Fruit fly (Drosophila melanogaster): Measurements from ENCODE around the gene Atg101.
A peak's percentile ranks its signal among the peaks of the same experiment; 100 is the strongest.

The Atg101 gene

dm6 chrX:18783417-18784123 is 7.9 kb upstream of the Atg101 start, which contains the start of gene CG18259:
TSS of gene CG18259 (minus strand) at chrX:18783494.
- TF ChIP-seq CG4496 (GFP tag; IDR thresholded peaks at IDR 0.05) (peak; percentile 24; the same call in 1 of the 3 replicates), CG12605 (GFP tag; IDR thresholded peaks at IDR 0.05) (no peak)

- TF ChIP-seq CG13204 (GFP tag; optimal IDR thresholded peaks at IDR 0.05) (no peak), CG15710 (tag; optimal IDR thresholded peaks at IDR 0.05) (no peak), Ets98B (GFP tag; IDR thresholded peaks at IDR 0.05) (no peak), CG9948 (tag; optimal IDR thresholded peaks at IDR 0.05) (no peak), Snoo (tag; optimal IDR thresholded peaks at IDR 0.05) (no peak), CG8159 (tag; optimal IDR thresholded peaks at IDR 0.05) (peak; percentile 12), CG4496 (GFP tag; IDR thresholded peaks at IDR 0.05) (no peak)
Observed at dm6 chrX:18788143-18788745, 3.2 kb upstream of the Atg101 start, which contains the start of the genes CG6961 and S6KL. TSS of gene CG6961 (minus strand) at chrX:18788210. TSS of gene S6KL (plus strand) at chrX:18788464.

dm6 chrX:18789353-18790210 is 1.9 kb upstream of the Atg101 start:
- TF ChIP-seq CG17806 (tag; optimal IDR thresholded peaks at IDR 0.05) (peak; percentile 19), CG15710 (tag; optimal IDR thresholded peaks at IDR 0.05) (peak; percentile 21), rn (GFP tag; IDR thresholded peaks at IDR 0.05) (no peak), Pif1A (GFP tag; optimal IDR thresholded peaks at IDR 0.05) (peak; percentile 70), Ets98B (GFP tag; IDR thresholded peaks at IDR 0.05) (no peak), D1 (tag; optimal IDR thresholded peaks at IDR 0.05) (no peak), CG8301 (tag; optimal IDR thresholded peaks at IDR 0.05) (peak; percentile 68), CG4496 (GFP tag; IDR thresholded peaks at IDR 0.05) (no peak; the same call in 2 of the 3 replicates), CG14655 (GFP tag; optimal IDR thresholded peaks at IDR 0.05) (peak; percentile 78), CG32121 (GFP tag; IDR thresholded peaks at IDR 0.05) (peak; percentile 33; the same call in 1 of the 2 replicates), CG34367 (tag; optimal IDR thresholded peaks at IDR 0.05) (peak; percentile 20), CG10348 (GFP tag; IDR thresholded peaks at IDR 0.05) (no peak), gl (tag; optimal IDR thresholded peaks at IDR 0.05) (no peak), Pif1B (GFP tag; optimal IDR thresholded peaks at IDR 0.05) (peak; percentile 60), CG13204 (GFP tag; optimal IDR thresholded peaks at IDR 0.05) (no peak), CG8159 (tag; optimal IDR thresholded peaks at IDR 0.05) (peak; percentile 57), Snoo (tag; optimal IDR thresholded peaks at IDR 0.05) (peak; percentile 13), CG9948 (tag; optimal IDR thresholded peaks at IDR 0.05) (peak; percentile 34), fd96Ca (GFP tag; IDR thresholded peaks at IDR 0.05) (no peak), CG12605 (GFP tag; IDR thresholded peaks at IDR 0.05) (no peak), EcR (GFP tag; optimal IDR thresholded peaks at IDR 0.05) (no peak)

- TF ChIP-seq CG4496 (GFP tag; IDR thresholded peaks at IDR 0.05) (0 out of 3 replicates have a peak, but pooled peaks have one; percentile 24), CG13204 (GFP tag; optimal IDR thresholded peaks at IDR 0.05) (peak; percentile 66), Snoo (tag; optimal IDR thresholded peaks at IDR 0.05) (no peak), Pif1A (GFP tag; optimal IDR thresholded peaks at IDR 0.05) (no peak), CG34367 (tag; optimal IDR thresholded peaks at IDR 0.05) (no peak)
Observed at dm6 chrX:18797567-18797966, 6.1 kb downstream of the Atg101 start, which contains the start of gene bnb. TSS of gene bnb (minus strand) at chrX:18797687.

- TF ChIP-seq Ets98B (GFP tag; IDR thresholded peaks at IDR 0.05): no peak
- TF ChIP-seq CG8301 (tag; optimal IDR thresholded peaks at IDR 0.05): no peak
- TF ChIP-seq Snoo (tag; optimal IDR thresholded peaks at IDR 0.05): no peak
- no peak for TF ChIP-seq CG8159 (tag; optimal IDR thresholded peaks at IDR 0.05)
- no peak for TF ChIP-seq fd96Ca (GFP tag; IDR thresholded peaks at IDR 0.05)
Observed at dm6 chrX:18799307-18799855, 7.9 kb downstream of the Atg101 start.

dm6 chrX:18800167-18800566 is 8.7 kb downstream of the Atg101 start:
- TF ChIP-seq CG14655 (GFP tag; optimal IDR thresholded peaks at IDR 0.05) (peak; percentile 85), CG34367 (tag; optimal IDR thresholded peaks at IDR 0.05) (peak; percentile 65), EcR (GFP tag; optimal IDR thresholded peaks at IDR 0.05) (no peak), CG8159 (tag; optimal IDR thresholded peaks at IDR 0.05) (peak; percentile 59), CG15710 (tag; optimal IDR thresholded peaks at IDR 0.05) (peak; percentile 52), D1 (tag; optimal IDR thresholded peaks at IDR 0.05) (no peak), gl (tag; optimal IDR thresholded peaks at IDR 0.05) (peak; percentile 14), Pif1A (GFP tag; optimal IDR thresholded peaks at IDR 0.05) (peak; percentile 57), CG9948 (tag; optimal IDR thresholded peaks at IDR 0.05) (peak; percentile 81), CG17806 (tag; optimal IDR thresholded peaks at IDR 0.05) (peak; percentile 68), Pif1B (GFP tag; optimal IDR thresholded peaks at IDR 0.05) (peak; percentile 50), CG4496 (GFP tag; IDR thresholded peaks at IDR 0.05) (peak; percentile 58), fd96Ca (GFP tag; IDR thresholded peaks at IDR 0.05) (peak; percentile 13; the same call in 1 of the 3 replicates), CG10348 (GFP tag; IDR thresholded peaks at IDR 0.05) (no peak), CG8301 (tag; optimal IDR thresholded peaks at IDR 0.05) (peak; percentile 74), CG12605 (GFP tag; IDR thresholded peaks at IDR 0.05) (peak; percentile 29; the same call in 1 of the 2 replicates)

All from whole organism, pupa.